Fruit fly (Drosophila melanogaster) whole organism, embryonic: Measurements from ENCODE around the gene HP1b.

Source experiments
- BEAF-32 ChIP-seq: fragments of 200-800 bp; sonication (Bioruptor generic); optimal IDR thresholded peaks from 3 replicates; lab custom pipeline; 2017; ENCODE audit warnings: missing biosample characterization, missing genetic modification characterization, mild to moderate bottlenecking, moderate library complexity, missing genetic modification reagents
- CG12299 ChIP-seq: fragments of 200-800 bp; sonication (Bioruptor generic); optimal IDR thresholded peaks from 2 replicates; lab custom pipeline; 2018; ENCODE audit warnings: missing biosample characterization, mild to moderate bottlenecking, missing genetic modification characterization
- CG13296 ChIP-seq: fragments of 200-800 bp; sonication (Bioruptor generic); optimal IDR thresholded peaks from 3 replicates; lab custom pipeline; 2018; ENCODE audit warnings: missing biosample characterization, mild to moderate bottlenecking, missing genetic modification characterization
- CG14050 ChIP-seq: fragments of 200-800 bp; sonication (Bioruptor generic); IDR thresholded peaks from 3 replicates; pipeline ENCODE4 v1.3.6; 2022; ENCODE audit warnings: missing biosample characterization, missing genetic modification characterization
- CG16815 ChIP-seq: fragments of 200-800 bp; sonication (Bioruptor generic); optimal IDR thresholded peaks from 3 replicates; lab custom pipeline; 2017; ENCODE audit warnings: missing biosample characterization, mild to moderate bottlenecking, missing genetic modification characterization
- CG17361 ChIP-seq: fragments of 200-800 bp; sonication (Bioruptor generic); IDR thresholded peaks from 3 replicates; pipeline ENCODE4 v1.3.6; 2022; ENCODE audit warnings: missing biosample characterization, missing genetic modification characterization
- CG17802 ChIP-seq: fragments of 200-800 bp; sonication (Bioruptor generic); optimal IDR thresholded peaks from 2 replicates; lab custom pipeline; 2018; ENCODE audit warnings: missing biosample characterization, mild to moderate bottlenecking, missing genetic modification characterization, moderate library complexity
- CG2678 ChIP-seq: fragments of 200-800 bp; sonication (Bioruptor generic); optimal IDR thresholded peaks from 3 replicates; lab custom pipeline; 2019; ENCODE audit warnings: missing biosample characterization, mild to moderate bottlenecking, missing genetic modification characterization, moderate library complexity
- CG2875 ChIP-seq: fragments of 200-800 bp; sonication (Bioruptor generic); optimal IDR thresholded peaks from 2 replicates; lab custom pipeline; 2017; ENCODE audit warnings: missing biosample characterization, mild to moderate bottlenecking, missing genetic modification characterization, missing genetic modification reagents
- CG32767 ChIP-seq: fragments of 200-800 bp; sonication (Bioruptor generic); IDR thresholded peaks from 2 replicates; pipeline ENCODE4 v1.3.6; 2022; ENCODE audit warnings: missing biosample characterization, missing genetic modification characterization
- CG34376 ChIP-seq: fragments of 200-800 bp; sonication (Bioruptor generic); optimal IDR thresholded peaks from 2 replicates; lab custom pipeline; 2018; ENCODE audit warnings: missing biosample characterization, mild to moderate bottlenecking, missing genetic modification characterization
- CG34422 ChIP-seq: fragments of 200-800 bp; sonication (Bioruptor generic); IDR thresholded peaks from 3 replicates; pipeline ENCODE4 v1.3.6; 2022; ENCODE audit warnings: missing biosample characterization, missing genetic modification characterization
- CG7786 ChIP-seq: fragments of 200-800 bp; sonication (Bioruptor generic); optimal IDR thresholded peaks from 2 replicates; lab custom pipeline; 2016; ENCODE audit warnings: missing biosample characterization, missing genetic modification characterization
- CG8359 ChIP-seq: fragments of 200-800 bp; sonication (Bioruptor generic); optimal IDR thresholded peaks from 2 replicates; lab custom pipeline; 2017; ENCODE audit warnings: missing biosample characterization, mild to moderate bottlenecking, missing genetic modification characterization, borderline replicate concordance
- Deaf1 ChIP-seq: fragments of 200-800 bp; optimal IDR thresholded peaks from 3 replicates; lab custom pipeline; 2019; ENCODE audit warnings: missing biosample characterization, mild to moderate bottlenecking, missing genetic modification characterization, moderate library complexity
- Fer1 ChIP-seq: fragments of 200-800 bp; sonication (Bioruptor generic); optimal IDR thresholded peaks from 2 replicates; lab custom pipeline; 2017; ENCODE audit warnings: missing biosample characterization, mild to moderate bottlenecking, missing genetic modification characterization
- Gug ChIP-seq: fragments of 200-800 bp; sonication (Bioruptor generic); IDR thresholded peaks from 4 replicates; pipeline ENCODE4 v1.3.6; 2022; ENCODE audit warnings: missing biosample characterization, missing genetic modification characterization
- Hr39 ChIP-seq: fragments of >200 bp; optimal IDR thresholded peaks from 2 replicates; lab custom pipeline; 2017
- Meics ChIP-seq: fragments of 200-800 bp; sonication (Bioruptor generic); optimal IDR thresholded peaks from 2 replicates; lab custom pipeline; 2017; ENCODE audit warnings: missing biosample characterization, mild to moderate bottlenecking, missing genetic modification characterization
- NFAT ChIP-seq: fragments of 200-800 bp; sonication (Bioruptor generic); IDR thresholded peaks from 2 replicates; pipeline ENCODE4 v1.3.6; 2022; ENCODE audit warnings: missing biosample characterization, missing genetic modification characterization
- Taf1 ChIP-seq: fragments of 200-800 bp; sonication (Bioruptor generic); IDR thresholded peaks from 2 replicates; pipeline ENCODE4 v1.3.6; 2022; ENCODE audit warnings: missing biosample characterization, missing genetic modification characterization
- ara ChIP-seq: fragments of 200-800 bp; sonication (Bioruptor generic); IDR thresholded peaks from 2 replicates; pipeline ENCODE4 v1.3.6; 2022; ENCODE audit warnings: missing biosample characterization, missing genetic modification characterization
- ase ChIP-seq: fragments of 200-800 bp; sonication (Bioruptor generic); IDR thresholded peaks from 3 replicates; pipeline ENCODE4 v1.3.6; 2022; ENCODE audit warnings: missing biosample characterization, missing genetic modification characterization
- cwo ChIP-seq: fragments of 200-800 bp; sonication (Bioruptor generic); optimal IDR thresholded peaks from 3 replicates; lab custom pipeline; 2017; ENCODE audit warnings: missing biosample characterization, missing genetic modification characterization, mild to moderate bottlenecking, moderate library complexity, missing genetic modification reagents
- dm ChIP-seq: fragments of 200-800 bp; sonication (Bioruptor generic); optimal IDR thresholded peaks from 3 replicates; lab custom pipeline; 2016; ENCODE audit warnings: missing biosample characterization, missing genetic modification characterization
- dpn ChIP-seq, 2 experiments: fragments of 200-800 bp; sonication (Bioruptor generic); optimal IDR thresholded peaks; 3 replicates each; lab custom pipeline; 2016; ENCODE audit warnings: missing biosample characterization in 2 of 2, missing genetic modification characterization in 2 of 2
- gce ChIP-seq: fragments of 200-800 bp; sonication (Bioruptor generic); IDR thresholded peaks from 3 replicates; pipeline ENCODE4 v1.3.6; 2022; ENCODE audit warnings: missing biosample characterization, missing genetic modification characterization
- gem ChIP-seq: fragments of 200-800 bp; sonication (Bioruptor generic); optimal IDR thresholded peaks from 2 replicates; lab custom pipeline; 2019; ENCODE audit warnings: missing biosample characterization, mild to moderate bottlenecking, missing genetic modification characterization, moderate library complexity
- ham ChIP-seq: fragments of 200-800 bp; sonication (Bioruptor generic); IDR thresholded peaks from 2 replicates; pipeline ENCODE4 v1.3.6; 2022; ENCODE audit warnings: missing biosample characterization, missing genetic modification characterization
- jigr1 ChIP-seq: fragments of 200-800 bp; sonication (Bioruptor generic); IDR thresholded peaks from 3 replicates; pipeline ENCODE4 v1.3.6; 2022; ENCODE audit warnings: missing biosample characterization, missing genetic modification characterization
- lov ChIP-seq, 2 experiments: fragments of 200-800 bp in 1 of 2; fragments of >200 bp in 1 of 2; sonication (Bioruptor generic) in 1 of 2; IDR thresholded peaks in 1 of 2; optimal IDR thresholded peaks in 1 of 2; 2 replicates in 1 of 2; 3 replicates in 1 of 2; pipeline versions ENCODE4 v1.3.6 to Lab custom; 2017 to 2022; ENCODE audit warnings: missing biosample characterization in 1 of 2, missing genetic modification characterization in 1 of 2
- pros ChIP-seq: fragments of 200-800 bp; sonication (Bioruptor generic); optimal IDR thresholded peaks from 3 replicates; lab custom pipeline; 2019; ENCODE audit warnings: missing biosample characterization, mild to moderate bottlenecking, missing genetic modification characterization, moderate library complexity
- pzg ChIP-seq: fragments of 200-800 bp; sonication (Bioruptor generic); optimal IDR thresholded peaks from 3 replicates; lab custom pipeline; 2018; ENCODE audit warnings: missing biosample characterization, mild to moderate bottlenecking, missing genetic modification characterization, moderate library complexity
- slou ChIP-seq: fragments of 200-800 bp; sonication (Bioruptor generic); optimal IDR thresholded peaks from 3 replicates; lab custom pipeline; 2016; ENCODE audit warnings: missing biosample characterization, missing genetic modification characterization
- slp2 ChIP-seq: fragments of 200-800 bp; sonication (Bioruptor generic); optimal IDR thresholded peaks from 2 replicates; lab custom pipeline; 2016; ENCODE audit warnings: missing biosample characterization, missing genetic modification characterization
- sqz ChIP-seq: fragments of 200-800 bp; sonication (Bioruptor generic); optimal IDR thresholded peaks from 3 replicates; lab custom pipeline; 2018; ENCODE audit warnings: missing biosample characterization, mild to moderate bottlenecking, missing genetic modification characterization
- tio ChIP-seq: fragments of 200-800 bp; sonication (Bioruptor generic); optimal IDR thresholded peaks from 2 replicates; lab custom pipeline; 2017; ENCODE audit warnings: missing biosample characterization, missing genetic modification characterization, inconsistent platforms
- tx ChIP-seq: fragments of 200-800 bp; sonication (Bioruptor generic); optimal IDR thresholded peaks from 2 replicates; lab custom pipeline; 2016; ENCODE audit warnings: missing biosample characterization, missing genetic modification characterization
- usp ChIP-seq: fragments of >200 bp; optimal IDR thresholded peaks from 2 replicates; lab custom pipeline; 2017; ENCODE audit warnings: missing biosample characterization, missing genetic modification characterization
- vvl ChIP-seq: fragments of 200-800 bp; sonication (Bioruptor generic); IDR thresholded peaks from 2 replicates; pipeline ENCODE4 v1.3.6; 2022; ENCODE audit warnings: missing biosample characterization, missing genetic modification characterization
- wdn ChIP-seq: fragments of 200-800 bp; sonication (Bioruptor generic); IDR thresholded peaks from 2 replicates; pipeline ENCODE4 v1.3.6; 2022; ENCODE audit warnings: missing biosample characterization, missing genetic modification characterization
- yki ChIP-seq: fragments of >200 bp; optimal IDR thresholded peaks from 3 replicates; lab custom pipeline; 2018

The HP1b gene

dm6 chrX:9047725-9048384 lies 33.0 kb upstream of the HP1b start (continued):
- TF ChIP-seq NFAT (GFP tag; lab: Robert Waterston, UW) (no peak), CG17361 (GFP tag; lab: Robert Waterston, UW) (peak; percentile 85), ham (GFP tag; lab: Robert Waterston, UW) (no peak), yki (lab: Kevin White, UChicago) (no peak), dpn (GFP tag; optimal IDR thresholded peaks at IDR 0.05; lab: Kevin White, UChicago) (peak in 1 of 2 experiments; percentile 50), Meics (GFP tag; lab: Kevin White, UChicago) (peak; percentile 29), dm (no peak), gce (no peak), wdn (GFP tag; lab: Robert Waterston, UW) (no peak), slp2 (GFP tag; lab: Kevin White, UChicago) (no peak), ase (GFP tag; lab: Robert Waterston, UW) (no peak), Hr39 (lab: Kevin White, UChicago) (no peak), Fer1 (GFP tag; lab: Kevin White, UChicago) (no peak), Deaf1 (tag; lab: Kevin White, UChicago) (peak; percentile 23), slou (GFP tag; lab: Kevin White, UChicago) (no peak), Taf1 (GFP tag; lab: Robert Waterston, UW) (no peak), CG16815 (peak; percentile 63), cwo (GFP tag; lab: Kevin White, UChicago) (no peak), tio (GFP tag; lab: Kevin White, UChicago) (peak; percentile 1), ara (peak; percentile 62; the same call in 1 of the 2 replicates), gem (tag; lab: Kevin White, UChicago) (peak; percentile 88), CG14050 (GFP tag; lab: Robert Waterston, UW) (peak; percentile 25; the same call in 1 of the 3 replicates), vvl (GFP tag; lab: Robert Waterston, UW) (peak; percentile 69), pros (GFP tag; lab: Kevin White, UChicago) (peak; percentile 98), lov (optimal IDR thresholded peaks at IDR 0.05; lab: Kevin White, UChicago) (no peak), lov (GFP tag; IDR thresholded peaks at IDR 0.05; lab: Robert Waterston, UW) (no peak), CG13296 (GFP tag; lab: Kevin White, UChicago) (peak; percentile 46), CG34376 (GFP tag; lab: Kevin White, UChicago) (no peak), CG34422 (peak; percentile 54; the same call in 1 of the 3 replicates), CG7786 (GFP tag; lab: Kevin White, UChicago) (no peak), CG8359 (GFP tag; lab: Kevin White, UChicago) (no peak), CG17802 (tag; lab: Kevin White, UChicago) (no peak), pzg (GFP tag; lab: Kevin White, UChicago) (no peak), CG32767 (peak; percentile 59; the same call in 1 of the 2 replicates), Gug (no peak), BEAF-32 (no peak), jigr1 (no peak), usp (GFP tag; lab: Kevin White, UChicago) (no peak), CG12299 (tag; lab: Kevin White, UChicago) (peak; percentile 44), CG2875 (GFP tag; lab: Kevin White, UChicago) (peak; percentile 70), sqz (GFP tag; lab: Kevin White, UChicago) (peak; percentile 63), CG2678 (tag; lab: Kevin White, UChicago) (peak; percentile 79), tx (GFP tag; lab: Kevin White, UChicago) (no peak)
